Fruit fly (Drosophila melanogaster): ENCODE results near the gene CG13287.

CG13287 gene

DNA sequence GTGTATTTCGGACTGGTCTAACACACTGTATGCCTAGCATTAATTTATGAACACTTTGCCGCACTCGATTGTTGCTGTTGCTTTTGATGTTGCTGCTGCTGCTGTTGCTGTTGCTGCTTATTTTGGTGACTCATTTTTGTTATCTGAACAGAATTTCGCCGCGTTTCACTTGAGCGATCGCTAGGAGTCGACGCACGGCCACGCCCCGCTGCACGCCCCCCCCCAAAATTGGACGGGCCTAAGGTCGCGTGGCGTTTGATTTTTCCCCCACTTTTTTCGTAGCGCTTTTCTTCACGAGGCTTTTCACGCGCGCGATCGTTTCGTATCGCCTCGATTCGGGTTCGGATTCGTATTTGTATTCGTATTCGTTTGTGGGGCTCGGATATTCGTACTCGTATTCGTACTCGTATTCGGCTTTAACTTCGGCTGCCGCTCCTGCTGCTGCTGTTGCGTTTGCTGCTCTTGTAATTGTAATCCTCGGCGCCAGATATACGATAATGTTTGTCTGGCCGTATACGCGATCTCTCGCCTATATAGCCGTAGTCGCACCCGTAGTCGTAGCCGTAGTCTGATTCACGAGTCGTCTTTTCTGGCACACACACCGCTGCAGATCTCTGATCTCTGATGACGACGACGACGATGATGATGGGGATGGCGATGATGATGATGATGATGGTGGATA is 38.1 kb upstream of the CG13287 start (continued):
- TF ChIP-seq CG6163 (GFP tag; IDR thresholded peaks at IDR 0.05) (no peak), OdsH (GFP tag; optimal IDR thresholded peaks at IDR 0.05) (no peak), cyc (GFP tag; optimal IDR thresholded peaks at IDR 0.05) (no peak), CG11762 (GFP tag; optimal IDR thresholded peaks at IDR 0.05; ENCODE audit: insufficient read depth) (no peak), CG8319 (GFP tag; optimal IDR thresholded peaks at IDR 0.05) (no peak), CG6808 (GFP tag; optimal IDR thresholded peaks at IDR 0.05) (no peak), Hr38 (GFP tag; optimal IDR thresholded peaks at IDR 0.05) (no peak), Ets21C (GFP tag; optimal IDR thresholded peaks at IDR 0.05) (no peak), Lpt (GFP tag; optimal IDR thresholded peaks at IDR 0.05) (no peak), fkh (GFP tag; optimal IDR thresholded peaks at IDR 0.05) (no peak), CG8632 (GFP tag; optimal IDR thresholded peaks at IDR 0.05) (no peak)

dm6 chr3L:5845466-5845865 is 36.6 kb upstream of the CG13287 start, which contains the start of gene vn:
vn (minus strand) TSS chr3L:5845664.
- peak; percentile 25; the same call in 1 of the 3 replicates for TF ChIP-seq CG8119 (GFP tag; IDR thresholded peaks at IDR 0.05)
- peak; percentile 83 for TF ChIP-seq CG6276 (GFP tag; optimal IDR thresholded peaks at IDR 0.05)
- peak; percentile 32 for TF ChIP-seq Eip78C (GFP tag)
- TF ChIP-seq CG1621 (tag; optimal IDR thresholded peaks at IDR 0.05) = peak; percentile 4
- TF ChIP-seq CG4318 (GFP tag; optimal IDR thresholded peaks at IDR 0.05) = no peak
- peak; percentile 50; the same call in 1 of the 3 replicates for TF ChIP-seq eg (GFP tag; IDR thresholded peaks at IDR 0.05)
- TF ChIP-seq CG15336 (GFP tag; IDR thresholded peaks at IDR 0.05) = peak; percentile 37; the same call in 1 of the 2 replicates
- TF ChIP-seq CG7368 (GFP tag; optimal IDR thresholded peaks at IDR 0.05) = no peak
- TF ChIP-seq CG16779 (tag; optimal IDR thresholded peaks at IDR 0.05) = no peak
- peak; percentile 10 for TF ChIP-seq fkh (GFP tag; optimal IDR thresholded peaks at IDR 0.05)
- no peak for TF ChIP-seq CG11294 (GFP tag; IDR thresholded peaks at IDR 0.05)
- peak; percentile 27 for TF ChIP-seq CG3919 (GFP tag; optimal IDR thresholded peaks at IDR 0.05)
- no peak for TF ChIP-seq Lpt (GFP tag; optimal IDR thresholded peaks at IDR 0.05)
- TF ChIP-seq vri (GFP tag; optimal IDR thresholded peaks at IDR 0.05) = peak; percentile 4
- TF ChIP-seq CG11762 (GFP tag; optimal IDR thresholded peaks at IDR 0.05; ENCODE audit: insufficient read depth) = no peak
- no peak for TF ChIP-seq Sox102F (GFP tag; optimal IDR thresholded peaks at IDR 0.05)
- TF ChIP-seq CG31627 (GFP tag; optimal IDR thresholded peaks at IDR 0.05) = no peak
- no peak for TF ChIP-seq CG6808 (GFP tag; optimal IDR thresholded peaks at IDR 0.05)
- no peak for TF ChIP-seq Smox (GFP tag; optimal IDR thresholded peaks at IDR 0.05)
- peak; percentile 8 for TF ChIP-seq dsx (GFP tag; optimal IDR thresholded peaks at IDR 0.05; ENCODE audit: poor library complexity, severe bottlenecking)
- TF ChIP-seq fd59A (GFP tag; optimal IDR thresholded peaks at IDR 0.05) = no peak
- no peak for TF ChIP-seq acj6 (GFP tag; optimal IDR thresholded peaks at IDR 0.05)
- peak; percentile 31; the same call in 1 of the 3 replicates for TF ChIP-seq CG6163 (GFP tag; IDR thresholded peaks at IDR 0.05)
- no peak for TF ChIP-seq Sox15 (GFP tag; optimal IDR thresholded peaks at IDR 0.05)
- no peak for TF ChIP-seq esn (GFP tag; optimal IDR thresholded peaks at IDR 0.05)
- no peak for TF ChIP-seq CG10669 (GFP tag; optimal IDR thresholded peaks at IDR 0.05)
- no peak for TF ChIP-seq Ets21C (GFP tag; optimal IDR thresholded peaks at IDR 0.05)
- no peak for TF ChIP-seq Hr4 (GFP tag; optimal IDR thresholded peaks at IDR 0.05)

dm6 chr3L:5848929-5849328 is 33.2 kb upstream of the CG13287 start:
- TF ChIP-seq lz (GFP tag; optimal IDR thresholded peaks at IDR 0.05) (no peak), CG8119 (GFP tag; IDR thresholded peaks at IDR 0.05) (peak; percentile 15; the same call in 1 of the 3 replicates), dsx (GFP tag; optimal IDR thresholded peaks at IDR 0.05; ENCODE audit: poor library complexity, severe bottlenecking) (no peak), CG4318 (GFP tag; optimal IDR thresholded peaks at IDR 0.05) (no peak), Hr4 (GFP tag; optimal IDR thresholded peaks at IDR 0.05) (no peak)

- TF ChIP-seq lz (GFP tag; optimal IDR thresholded peaks at IDR 0.05) = peak; percentile 49
- no peak for TF ChIP-seq CG7368 (GFP tag; optimal IDR thresholded peaks at IDR 0.05)
- TF ChIP-seq CG11294 (GFP tag; IDR thresholded peaks at IDR 0.05) = no peak
- TF ChIP-seq esn (GFP tag; optimal IDR thresholded peaks at IDR 0.05) = peak; percentile 64
- TF ChIP-seq CG10631 (GFP tag; optimal IDR thresholded peaks at IDR 0.05) = peak; percentile 36
- peak; percentile 51 for TF ChIP-seq Sox102F (GFP tag; optimal IDR thresholded peaks at IDR 0.05)
- peak; percentile 45 for TF ChIP-seq CG11902 (GFP tag; optimal IDR thresholded peaks at IDR 0.05)
- no peak for TF ChIP-seq fkh (GFP tag; optimal IDR thresholded peaks at IDR 0.05)
- TF ChIP-seq CG6792 (GFP tag; optimal IDR thresholded peaks at IDR 0.05) = peak; percentile 57
- TF ChIP-seq net (GFP tag; optimal IDR thresholded peaks at IDR 0.05) = no peak
- no peak for TF ChIP-seq fd85E (GFP tag; optimal IDR thresholded peaks at IDR 0.05)
- TF ChIP-seq Sox15 (GFP tag; optimal IDR thresholded peaks at IDR 0.05) = peak; percentile 6
- TF ChIP-seq CG1621 (tag; optimal IDR thresholded peaks at IDR 0.05) = no peak
- TF ChIP-seq cyc (GFP tag; optimal IDR thresholded peaks at IDR 0.05) = peak; percentile 40
- TF ChIP-seq CG3032 (tag; optimal IDR thresholded peaks at IDR 0.05) = peak; percentile 66
- no peak for TF ChIP-seq Eip93F (GFP tag; optimal IDR thresholded peaks at IDR 0.05)
- no peak for TF ChIP-seq CG8632 (GFP tag; optimal IDR thresholded peaks at IDR 0.05)
- peak; percentile 17 for TF ChIP-seq dsx (GFP tag; optimal IDR thresholded peaks at IDR 0.05; ENCODE audit: poor library complexity, severe bottlenecking)
- TF ChIP-seq Blimp-1 (GFP tag; optimal IDR thresholded peaks at IDR 0.05) = peak; percentile 22
- peak in 1 of 2 experiments; percentile 51 for TF ChIP-seq ss (GFP tag; optimal IDR thresholded peaks at IDR 0.05)
- peak; percentile 75 for TF ChIP-seq Eip78C (GFP tag)
These were observed 30.5 kb upstream of the CG13287 start for dm6 chr3L:5851636-5852035.
